Fruit fly (Drosophila melanogaster) whole organism, embryonic: Measurements from ENCODE around the gene CG6067.

Experiments
- Atf6 ChIP-seq: fragments of 200-800 bp; sonication (Bioruptor generic); IDR thresholded peaks from 2 replicates; pipeline ENCODE4 v1.3.6; 2022; ENCODE audit warnings: missing biosample characterization, missing genetic modification characterization
- Bdp1 ChIP-seq: fragments of 200-800 bp; sonication (Bioruptor generic); optimal IDR thresholded peaks from 3 replicates; lab custom pipeline; 2016; ENCODE audit warnings: missing biosample characterization, missing genetic modification characterization
- CG10267 ChIP-seq: fragments of 200-800 bp; sonication (Bioruptor generic); optimal IDR thresholded peaks from 2 replicates; lab custom pipeline; 2018; ENCODE audit warnings: missing biosample characterization, mild to moderate bottlenecking, missing genetic modification characterization, moderate library complexity
- CG10565 ChIP-seq: fragments of 200-800 bp; sonication (Bioruptor generic); optimal IDR thresholded peaks from 3 replicates; lab custom pipeline; 2016; ENCODE audit warnings: missing biosample characterization, mild to moderate bottlenecking, missing genetic modification characterization
- CG10979 ChIP-seq: fragments of 200-800 bp; sonication (Bioruptor generic); optimal IDR thresholded peaks from 2 replicates; lab custom pipeline; 2018; ENCODE audit warnings: missing biosample characterization, mild to moderate bottlenecking, missing genetic modification characterization, moderate library complexity
- CG12071 ChIP-seq: fragments of 200-800 bp; sonication (Bioruptor generic); optimal IDR thresholded peaks from 3 replicates; lab custom pipeline; 2018; ENCODE audit warnings: missing biosample characterization, mild to moderate bottlenecking, missing genetic modification characterization
- CG12299 ChIP-seq: fragments of 200-800 bp; sonication (Bioruptor generic); optimal IDR thresholded peaks from 2 replicates; lab custom pipeline; 2018; ENCODE audit warnings: missing biosample characterization, mild to moderate bottlenecking, missing genetic modification characterization
- CG12744 ChIP-seq: fragments of 200-800 bp; sonication (Bioruptor generic); optimal IDR thresholded peaks from 2 replicates; lab custom pipeline; 2016; ENCODE audit warnings: missing biosample characterization, missing genetic modification characterization
- CG13775 ChIP-seq: fragments of 200-800 bp; sonication (Bioruptor generic); optimal IDR thresholded peaks from 3 replicates; lab custom pipeline; 2017; ENCODE audit warnings: missing biosample characterization, mild to moderate bottlenecking, missing genetic modification characterization
- CG14860 ChIP-seq: fragments of 200-800 bp; sonication (Bioruptor generic); IDR thresholded peaks from 3 replicates; pipeline ENCODE4 v1.3.6; 2022; ENCODE audit warnings: missing biosample characterization, missing genetic modification characterization; ENCODE audit not compliant: partially characterized antibody
- CG15479 ChIP-seq: fragments of 200-800 bp; sonication (Bioruptor generic); optimal IDR thresholded peaks from 3 replicates; lab custom pipeline; 2019; ENCODE audit warnings: missing biosample characterization, mild to moderate bottlenecking, missing genetic modification characterization, moderate library complexity
- CG15601 ChIP-seq: fragments of 200-800 bp; sonication (Bioruptor generic); optimal IDR thresholded peaks from 3 replicates; lab custom pipeline; 2019; ENCODE audit warnings: missing biosample characterization, mild to moderate bottlenecking, missing genetic modification characterization, moderate library complexity
- CG17802 ChIP-seq: fragments of 200-800 bp; sonication (Bioruptor generic); optimal IDR thresholded peaks from 2 replicates; lab custom pipeline; 2018; ENCODE audit warnings: missing biosample characterization, mild to moderate bottlenecking, missing genetic modification characterization, moderate library complexity
- CG17829 ChIP-seq: fragments of 200-800 bp; optimal IDR thresholded peaks from 2 replicates; lab custom pipeline; 2019; ENCODE audit warnings: missing biosample characterization, mild to moderate bottlenecking, missing genetic modification characterization, moderate library complexity
- CG17912 ChIP-seq: fragments of 200-800 bp; sonication (Bioruptor generic); optimal IDR thresholded peaks from 2 replicates; lab custom pipeline; 2018; ENCODE audit warnings: missing biosample characterization, mild to moderate bottlenecking, missing genetic modification characterization
- CG33213 ChIP-seq: fragments of 200-800 bp; sonication (Bioruptor generic); optimal IDR thresholded peaks from 3 replicates; lab custom pipeline; 2016; ENCODE audit warnings: missing biosample characterization, missing genetic modification characterization
- CG33557 ChIP-seq: fragments of 200-800 bp; sonication (Bioruptor generic); optimal IDR thresholded peaks from 2 replicates; lab custom pipeline; 2019; ENCODE audit warnings: missing biosample characterization, mild to moderate bottlenecking, missing genetic modification characterization, moderate library complexity
- CG4328 ChIP-seq: fragments of 200-800 bp; sonication (Bioruptor generic); optimal IDR thresholded peaks from 3 replicates; lab custom pipeline; 2017; ENCODE audit warnings: missing biosample characterization, missing genetic modification reagents, missing genetic modification characterization
- CG4360 ChIP-seq: fragments of 200-800 bp; sonication (Bioruptor generic); IDR thresholded peaks from 2 replicates; pipeline ENCODE4 v1.3.6; 2022; ENCODE audit warnings: missing biosample characterization, missing genetic modification characterization
- CG4820 ChIP-seq: fragments of 200-800 bp; sonication (Bioruptor generic); optimal IDR thresholded peaks from 3 replicates; lab custom pipeline; 2016; ENCODE audit warnings: missing biosample characterization, missing genetic modification characterization
- CG6683 ChIP-seq: fragments of 200-800 bp; sonication (Bioruptor generic); optimal IDR thresholded peaks from 2 replicates; lab custom pipeline; 2017; ENCODE audit warnings: missing biosample characterization, mild to moderate bottlenecking, missing genetic modification characterization, missing genetic modification reagents
- CG8924 ChIP-seq: fragments of 200-800 bp; optimal IDR thresholded peaks from 3 replicates; lab custom pipeline; 2019; ENCODE audit warnings: missing biosample characterization, mild to moderate bottlenecking, missing genetic modification characterization, moderate library complexity
- CrebB ChIP-seq: fragments of 200-800 bp; sonication (Bioruptor generic); optimal IDR thresholded peaks from 3 replicates; lab custom pipeline; 2018; ENCODE audit warnings: missing biosample characterization, mild to moderate bottlenecking, missing genetic modification characterization
- Dp ChIP-seq: fragments of 200-800 bp; sonication (Bioruptor generic); optimal IDR thresholded peaks from 2 replicates; lab custom pipeline; 2018; ENCODE audit warnings: missing biosample characterization, mild to moderate bottlenecking, missing genetic modification characterization, moderate library complexity
- Gsc ChIP-seq: fragments of 200-800 bp; sonication (Bioruptor generic); IDR thresholded peaks from 2 replicates; pipeline ENCODE4 v1.3.6; 2022; ENCODE audit warnings: missing biosample characterization, missing genetic modification characterization
- HmgD ChIP-seq: fragments of 200-800 bp; sonication (Bioruptor generic); optimal IDR thresholded peaks from 3 replicates; lab custom pipeline; 2016; ENCODE audit warnings: missing biosample characterization, missing genetic modification characterization
- Hr51 ChIP-seq, 2 experiments: fragments of 200-800 bp; sonication (Bioruptor generic); optimal IDR thresholded peaks; 2 replicates in 1 of 2; 3 replicates in 1 of 2; lab custom pipeline; 2016 to 2018; ENCODE audit warnings: missing biosample characterization in 2 of 2, missing genetic modification characterization in 2 of 2, mild to moderate bottlenecking in 1 of 2, moderate library complexity in 1 of 2
- Max ChIP-seq: fragments of 200-800 bp; sonication (Bioruptor generic); optimal IDR thresholded peaks from 2 replicates; lab custom pipeline; 2016; ENCODE audit warnings: missing biosample characterization, mild to moderate bottlenecking, missing genetic modification characterization
- Sox100B ChIP-seq: fragments of 200-800 bp; sonication (Bioruptor generic); optimal IDR thresholded peaks from 3 replicates; lab custom pipeline; 2018; ENCODE audit warnings: missing biosample characterization, mild to moderate bottlenecking, missing genetic modification characterization
- Tbp ChIP-seq: fragments of >200 bp; optimal IDR thresholded peaks from 2 replicates; lab custom pipeline; 2018; ENCODE audit warnings: missing biosample characterization, missing genetic modification characterization
- ash1 ChIP-seq: fragments of 200-800 bp; sonication (Bioruptor generic); optimal IDR thresholded peaks from 2 replicates; lab custom pipeline; 2018; ENCODE audit warnings: missing biosample characterization, mild to moderate bottlenecking, missing genetic modification characterization
- ato ChIP-seq: fragments of 200-800 bp; sonication (Bioruptor generic); IDR thresholded peaks from 2 replicates; pipeline ENCODE4 v1.3.6; 2022; ENCODE audit warnings: missing biosample characterization, missing genetic modification characterization; ENCODE audit not compliant: partially characterized antibody
- cad ChIP-seq: fragments of >200 bp; optimal IDR thresholded peaks from 2 replicates; lab custom pipeline; 2017; ENCODE audit warnings: missing biosample characterization, missing genetic modification characterization
- cato ChIP-seq: fragments of 200-800 bp; sonication (Bioruptor generic); optimal IDR thresholded peaks from 2 replicates; lab custom pipeline; 2016; ENCODE audit warnings: missing biosample characterization, missing genetic modification characterization, borderline replicate concordance
- crp ChIP-seq, 2 experiments: fragments of 200-800 bp; sonication (Bioruptor generic); optimal IDR thresholded peaks; 2 replicates in 1 of 2; 3 replicates in 1 of 2; lab custom pipeline; 2017; ENCODE audit warnings: missing biosample characterization in 2 of 2, missing genetic modification characterization in 2 of 2, mild to moderate bottlenecking in 1 of 2, moderate library complexity in 1 of 2
- dan ChIP-seq: fragments of 200-800 bp; sonication (Bioruptor generic); IDR thresholded peaks from 2 replicates; pipeline ENCODE4 v1.3.6; 2022; ENCODE audit warnings: missing biosample characterization, missing genetic modification characterization
- dysf ChIP-seq: fragments of 200-800 bp; sonication (Bioruptor generic); IDR thresholded peaks from 3 replicates; pipeline ENCODE4 v1.3.6; 2022; ENCODE audit warnings: missing biosample characterization, missing genetic modification characterization
- emc ChIP-seq: fragments of 200-800 bp; sonication (Bioruptor generic); optimal IDR thresholded peaks from 2 replicates; lab custom pipeline; 2016; ENCODE audit warnings: missing biosample characterization, missing genetic modification characterization
- exex ChIP-seq: fragments of 200-800 bp; sonication (Bioruptor generic); optimal IDR thresholded peaks from 4 replicates; lab custom pipeline; 2018; ENCODE audit warnings: missing biosample characterization, mild to moderate bottlenecking, missing genetic modification characterization, moderate library complexity
- ftz-f1 ChIP-seq: fragments of 200-800 bp; sonication (Bioruptor generic); optimal IDR thresholded peaks from 2 replicates; lab custom pipeline; 2016; ENCODE audit warnings: missing biosample characterization, missing genetic modification characterization
- gro ChIP-seq: fragments of 200-800 bp; sonication (Bioruptor generic); optimal IDR thresholded peaks from 2 replicates; lab custom pipeline; 2016; ENCODE audit warnings: missing biosample characterization, missing genetic modification characterization
- hbn ChIP-seq: fragments of 200-800 bp; sonication (Bioruptor generic); IDR thresholded peaks from 2 replicates; pipeline ENCODE4 v1.3.6; 2022; ENCODE audit warnings: missing biosample characterization, missing genetic modification characterization; ENCODE audit not compliant: partially characterized antibody
- kah ChIP-seq: fragments of 200-800 bp; sonication (Bioruptor generic); optimal IDR thresholded peaks from 2 replicates; lab custom pipeline; 2018; ENCODE audit warnings: missing biosample characterization, mild to moderate bottlenecking, missing genetic modification characterization
- luna ChIP-seq: fragments of 200-800 bp; sonication (Bioruptor generic); optimal IDR thresholded peaks from 2 replicates; lab custom pipeline; 2016; ENCODE audit warnings: missing biosample characterization, missing genetic modification characterization
- nerfin-1 ChIP-seq: fragments of 200-800 bp; sonication (Bioruptor generic); optimal IDR thresholded peaks from 3 replicates; lab custom pipeline; 2019; ENCODE audit warnings: missing biosample characterization, mild to moderate bottlenecking, missing genetic modification characterization, moderate library complexity
- nmo ChIP-seq: fragments of 200-800 bp; sonication (Bioruptor generic); optimal IDR thresholded peaks from 2 replicates; lab custom pipeline; 2018; ENCODE audit warnings: missing biosample characterization, mild to moderate bottlenecking, missing genetic modification characterization, moderate library complexity
- peb ChIP-seq: fragments of 200-800 bp; sonication (Bioruptor generic); IDR thresholded peaks from 2 replicates; pipeline ENCODE4 v1.3.6; 2022; ENCODE audit warnings: missing biosample characterization, missing genetic modification characterization
- run ChIP-seq: fragments of 200-800 bp; sonication (Bioruptor generic); optimal IDR thresholded peaks from 3 replicates; lab custom pipeline; 2018; ENCODE audit warnings: missing biosample characterization, mild to moderate bottlenecking, missing genetic modification characterization
- so ChIP-seq: fragments of 200-800 bp; sonication (Bioruptor generic); IDR thresholded peaks from 3 replicates; pipeline ENCODE4 v1.3.6; 2022; ENCODE audit warnings: missing biosample characterization, missing genetic modification characterization
- tap ChIP-seq: fragments of 200-800 bp; optimal IDR thresholded peaks from 3 replicates; lab custom pipeline; 2019; ENCODE audit warnings: missing biosample characterization, mild to moderate bottlenecking, missing genetic modification characterization, moderate library complexity

The CG6067 gene

dm6 chrX:5980883-5981282, 25.5 kb downstream of the CG6067 start (continued):
- no peak for TF ChIP-seq CG33557 (GFP tag; lab: Kevin White, UChicago)
- peak; percentile 76 for TF ChIP-seq CG8924 (tag; lab: Kevin White, UChicago)
- peak; percentile 78 for TF ChIP-seq CG12071 (GFP tag; lab: Kevin White, UChicago)
- TF ChIP-seq cato: no peak
- no peak for TF ChIP-seq luna (GFP tag; lab: Kevin White, UChicago)
- TF ChIP-seq exex: peak; percentile 30
- peak; percentile 52 for TF ChIP-seq CG4820 (GFP tag; lab: Kevin White, UChicago)
- peak; percentile 70 for TF ChIP-seq nmo (GFP tag; lab: Kevin White, UChicago)
- TF ChIP-seq Bdp1 (GFP tag; lab: Kevin White, UChicago): no peak
- peak; percentile 40 for TF ChIP-seq CG13775 (GFP tag; lab: Kevin White, UChicago)
- no peak for TF ChIP-seq hbn
- no peak for TF ChIP-seq Dp (GFP tag; lab: Kevin White, UChicago)
- peak; percentile 30 for TF ChIP-seq CG6683
- TF ChIP-seq ash1: no peak
- peak; percentile 64 for TF ChIP-seq gro
- TF ChIP-seq HmgD (GFP tag; lab: Kevin White, UChicago): no peak
- no peak for TF ChIP-seq CG17912 (GFP tag; lab: Kevin White, UChicago)
- peak; percentile 56 for TF ChIP-seq Sox100B (GFP tag; lab: Kevin White, UChicago)
- TF ChIP-seq CrebB (tag; lab: Kevin White, UChicago): peak; percentile 70
- TF ChIP-seq CG10565 (GFP tag; lab: Kevin White, UChicago): no peak
- TF ChIP-seq ftz-f1 (GFP tag; lab: Kevin White, UChicago): no peak
- TF ChIP-seq Tbp: no peak
- TF ChIP-seq CG10267 (tag; lab: Kevin White, UChicago): peak; percentile 53
- TF ChIP-seq Max (GFP tag; lab: Kevin White, UChicago): peak; percentile 50
- TF ChIP-seq CG15479 (GFP tag; lab: Kevin White, UChicago): no peak
- peak; percentile 14 for TF ChIP-seq CG12744 (GFP tag; lab: Kevin White, UChicago)
- no peak for TF ChIP-seq crp (GFP tag; optimal IDR thresholded peaks at IDR 0.05; lab: Kevin White, UChicago)
- peak; percentile 52 for TF ChIP-seq CG17829 (tag; lab: Kevin White, UChicago)
- no peak for TF ChIP-seq ato
- peak; percentile 6 to 79 for TF ChIP-seq Hr51 (GFP tag; optimal IDR thresholded peaks at IDR 0.05; lab: Kevin White, UChicago)
- no peak for TF ChIP-seq CG17802 (tag; lab: Kevin White, UChicago)
- TF ChIP-seq Gsc (GFP tag; lab: Robert Waterston, UW): peak; percentile 17; the same call in 1 of the 2 replicates
- no peak for TF ChIP-seq CG4328 (GFP tag; lab: Kevin White, UChicago)
- no peak for TF ChIP-seq dan (GFP tag; lab: Robert Waterston, UW)
- no peak for TF ChIP-seq CG4360 (GFP tag; lab: Robert Waterston, UW)
- no peak for TF ChIP-seq cad (GFP tag; lab: Kevin White, UChicago)
- peak; percentile 83 for TF ChIP-seq Atf6
- TF ChIP-seq kah (GFP tag; lab: Kevin White, UChicago): peak; percentile 10
- peak; percentile 43 for TF ChIP-seq CG10979 (tag; lab: Kevin White, UChicago)
- TF ChIP-seq CG33213 (GFP tag; lab: Kevin White, UChicago): peak; percentile 17
- peak; percentile 12 for TF ChIP-seq nerfin-1 (tag; lab: Kevin White, UChicago)
- TF ChIP-seq tap (tag; lab: Kevin White, UChicago): peak; percentile 75
- peak; percentile 89 for TF ChIP-seq dysf
- no peak for TF ChIP-seq CG14860
- TF ChIP-seq peb (GFP tag; lab: Robert Waterston, UW): peak; percentile 57
- TF ChIP-seq CG12299 (tag; lab: Kevin White, UChicago): peak; percentile 50
- peak; percentile 9 for TF ChIP-seq CG15601
- no peak for TF ChIP-seq emc
- TF ChIP-seq run (tag; lab: Kevin White, UChicago): peak; percentile 42
- TF ChIP-seq so (GFP tag; lab: Robert Waterston, UW): 0 out of 3 replicates have a peak, but pooled peaks have one; percentile 69
